Worm (Caenorhabditis elegans) whole organism, midembryonic: ENCODE data around the gene end-3.

Source experiments
- T22C8.4 ChIP-seq: fragments of 200-800 bp; sonication (Bioruptor generic); IDR thresholded peaks from 2 replicates; pipeline ENCODE4 v1.3.6; 2022; ENCODE audit warnings: missing genetic modification characterization, missing compliant biosample characterization
- flt-1 ChIP-seq: fragments of 200-800 bp; sonication (Bioruptor generic); IDR thresholded peaks from 2 replicates; pipeline ENCODE4 v1.3.6; 2022; ENCODE audit warnings: missing genetic modification characterization, missing compliant biosample characterization
- klf-2 ChIP-seq: fragments of 200-800 bp; sonication (Bioruptor generic); conservative IDR thresholded peaks from 2 replicates; pipeline ENCODE4 v1.3.6; 2022; ENCODE audit warnings: missing genetic modification reagents, missing genetic modification characterization, missing compliant biosample characterization
- med-1 ChIP-seq: sonication (generic microtip); optimal IDR thresholded peaks from 2 replicates; lab custom pipeline; 2017; ENCODE audit warnings: missing genetic modification characterization, mild to moderate bottlenecking, missing compliant biosample characterization, antibody characterized with exemption, missing genetic modification reagents; ENCODE audit not compliant: insufficient read depth
- ref-1 ChIP-seq: fragments of 200-800 bp; sonication (Bioruptor generic); conservative IDR thresholded peaks from 2 replicates; pipeline ENCODE4 v1.3.6; 2022; ENCODE audit warnings: missing genetic modification reagents, missing genetic modification characterization, missing compliant biosample characterization
- tab-1 ChIP-seq: fragments of 200-800 bp; sonication (Bioruptor generic); IDR thresholded peaks from 2 replicates; pipeline ENCODE4 v1.3.6; 2022; ENCODE audit warnings: missing genetic modification characterization, missing compliant biosample characterization
- ztf-23 ChIP-seq: fragments of 200-800 bp; sonication (Bioruptor generic); IDR thresholded peaks from 2 replicates; pipeline ENCODE4 v1.3.6; 2022; ENCODE audit warnings: missing genetic modification reagents, missing genetic modification characterization, missing compliant biosample characterization
- ztf-29 ChIP-seq: fragments of 200-800 bp; sonication (Bioruptor generic); IDR thresholded peaks from 2 replicates; pipeline ENCODE4 v1.3.6; 2022; ENCODE audit warnings: missing genetic modification reagents, missing genetic modification characterization, missing compliant biosample characterization

DNA sequence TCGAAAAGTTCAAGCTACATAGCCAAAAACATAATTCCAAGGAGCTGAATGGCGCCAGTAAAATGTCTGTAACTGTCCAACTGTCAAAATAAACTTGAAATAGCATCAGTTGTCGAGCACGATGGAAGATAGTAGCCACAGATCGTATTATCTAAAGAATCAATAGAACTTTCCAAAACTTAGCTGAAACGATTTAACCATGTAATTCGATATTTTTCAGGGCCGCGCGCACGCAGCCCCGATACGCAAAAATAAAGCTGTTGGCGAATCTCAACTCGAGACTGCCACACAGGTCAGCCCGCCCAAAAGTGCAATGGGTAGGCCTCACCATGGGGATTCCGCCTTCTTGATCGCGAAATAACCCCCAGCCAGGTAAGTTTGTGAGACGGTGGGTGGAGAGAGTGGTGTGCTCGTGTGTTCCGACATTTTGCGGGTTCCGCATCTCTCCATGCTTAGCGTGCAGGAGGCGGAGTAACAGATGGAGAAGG, 13.8 kb downstream of the end-3 start:
- TF ChIP-seq tab-1 (GFP tag; lab: Robert Waterston, UW) (0 out of 2 replicates have a peak, but pooled peaks have one; percentile 68), ref-1 (GFP tag; lab: Robert Waterston, UW) (no peak), ztf-29 (GFP tag; lab: Robert Waterston, UW) (no peak), med-1 (no peak), klf-2 (no peak), T22C8.4 (GFP tag; lab: Robert Waterston, UW) (no peak), ztf-23 (no peak), flt-1 (GFP tag; lab: Robert Waterston, UW) (peak; percentile 70; the same call in 1 of the 2 replicates)
